Fruit fly (Drosophila melanogaster): Measurements from ENCODE around the gene CG10352.
A peak's percentile ranks its signal among the peaks of the same experiment; 100 is the strongest.

CG10352 gene

dm6 chrX:11872517-11872916 lies 4.5 kb downstream of the CG10352 start, which contains the start of gene BORCS5 (continued):
- TF ChIP-seq onecut (GFP tag; IDR thresholded peaks at IDR 0.05) (peak; percentile 70), CG3847 (GFP tag; IDR thresholded peaks at IDR 0.05) (no peak), GATAe (GFP tag; conservative IDR thresholded peaks at IDR 0.05) (no peak), phol (tag; optimal IDR thresholded peaks at IDR 0.05) (peak; percentile 30), Kr (GFP tag; optimal IDR thresholded peaks at IDR 0.05) (no peak), CG17802 (tag; optimal IDR thresholded peaks at IDR 0.05) (peak; percentile 84), BEAF-32 (GFP tag; optimal IDR thresholded peaks at IDR 0.05) (peak; percentile 33), CG3065 (GFP tag; optimal IDR thresholded peaks at IDR 0.05) (no peak), Sry-δ (GFP tag; optimal IDR thresholded peaks at IDR 0.05) (peak; percentile 43), Rfx (GFP tag; IDR thresholded peaks at IDR 0.05) (0 out of 2 replicates have a peak, but pooled peaks have one; percentile 11), MESR4 (GFP tag; optimal IDR thresholded peaks at IDR 0.05) (peak; percentile 71), CTCF (GFP tag; optimal IDR thresholded peaks at IDR 0.05) (no peak), grau (tag; optimal IDR thresholded peaks at IDR 0.05) (no peak), lola (GFP tag; optimal IDR thresholded peaks at IDR 0.05) (peak in 1 of 3 experiments; percentile 81), CG6654 (GFP tag; optimal IDR thresholded peaks at IDR 0.05) (no peak), ci (GFP tag; IDR thresholded peaks at IDR 0.05) (no peak), CG30403 (GFP tag; optimal IDR thresholded peaks at IDR 0.05) (peak; percentile 33), chinmo (GFP tag; IDR thresholded peaks at IDR 0.05; ENCODE audit: partially characterized antibody) (0 out of 4 replicates have a peak, but pooled peaks have one; percentile 15), CG12942 (GFP tag; optimal IDR thresholded peaks at IDR 0.05) (no peak), Hsf (GFP tag; optimal IDR thresholded peaks at IDR 0.05) (peak; percentile 2), CG18011 (GFP tag; optimal IDR thresholded peaks at IDR 0.05) (no peak), kni (GFP tag; optimal IDR thresholded peaks at IDR 0.05) (no peak), HLHmδ (GFP tag; optimal IDR thresholded peaks at IDR 0.05) (no peak), CG7963 (GFP tag; IDR thresholded peaks at IDR 0.05; ENCODE audit: partially characterized antibody) (no peak), lilli (GFP tag; optimal IDR thresholded peaks at IDR 0.05) (no peak), CG15073 (GFP tag; optimal IDR thresholded peaks at IDR 0.05) (no peak), vnd (GFP tag; IDR thresholded peaks at IDR 0.05; ENCODE audit: partially characterized antibody) (no peak), CG7271 (tag; optimal IDR thresholded peaks at IDR 0.05) (no peak), CG5180 (GFP tag; optimal IDR thresholded peaks at IDR 0.05) (no peak), Dref (GFP tag; IDR thresholded peaks at IDR 0.05) (peak; percentile 45), Fer1 (GFP tag; optimal IDR thresholded peaks at IDR 0.05) (no peak), Dp (GFP tag; optimal IDR thresholded peaks at IDR 0.05) (peak; percentile 20), CG11504 (tag; optimal IDR thresholded peaks at IDR 0.05) (no peak), CG17385 (GFP tag; optimal IDR thresholded peaks at IDR 0.05) (no peak), Dll (GFP tag; IDR thresholded peaks at IDR 0.05; ENCODE audit: partially characterized antibody) (0 out of 4 replicates have a peak, but pooled peaks have one; percentile 12), CG2120 (GFP tag; optimal IDR thresholded peaks at IDR 0.05) (peak; percentile 1), CG12659 (GFP tag; optimal IDR thresholded peaks at IDR 0.05) (peak; percentile 30), Ssrp (tag; optimal IDR thresholded peaks at IDR 0.05) (no peak), CG14965 (GFP tag; optimal IDR thresholded peaks at IDR 0.05; ENCODE audit: borderline replicate concordance) (no peak), CG13775 (GFP tag; optimal IDR thresholded peaks at IDR 0.05) (no peak), E2f2 (GFP tag; IDR thresholded peaks at IDR 0.05) (0 out of 2 replicates have a peak, but pooled peaks have one; percentile 18), Med (GFP tag) (peak; percentile 51), nerfin-1 (tag; optimal IDR thresholded peaks at IDR 0.05) (no peak), MBD-R2 (GFP tag; IDR thresholded peaks at IDR 0.05) (peak; percentile 72), CG9797 (GFP tag; optimal IDR thresholded peaks at IDR 0.05) (peak; percentile 15), usp (GFP tag; optimal IDR thresholded peaks at IDR 0.05) (no peak), sim (GFP tag; IDR thresholded peaks at IDR 0.05) (no peak), pzg (GFP tag; optimal IDR thresholded peaks at IDR 0.05) (peak; percentile 47), Vsx1 (GFP tag; optimal IDR thresholded peaks at IDR 0.05) (no peak), gfzf (GFP tag; optimal IDR thresholded peaks at IDR 0.05) (peak; percentile 77)

Data from whole organism, embryonic.